Fruit fly (Drosophila melanogaster): ENCODE results near the gene GstD2.
A peak's percentile ranks its signal among the peaks of the same experiment; 100 is the strongest.

GstD2 gene

DNA sequence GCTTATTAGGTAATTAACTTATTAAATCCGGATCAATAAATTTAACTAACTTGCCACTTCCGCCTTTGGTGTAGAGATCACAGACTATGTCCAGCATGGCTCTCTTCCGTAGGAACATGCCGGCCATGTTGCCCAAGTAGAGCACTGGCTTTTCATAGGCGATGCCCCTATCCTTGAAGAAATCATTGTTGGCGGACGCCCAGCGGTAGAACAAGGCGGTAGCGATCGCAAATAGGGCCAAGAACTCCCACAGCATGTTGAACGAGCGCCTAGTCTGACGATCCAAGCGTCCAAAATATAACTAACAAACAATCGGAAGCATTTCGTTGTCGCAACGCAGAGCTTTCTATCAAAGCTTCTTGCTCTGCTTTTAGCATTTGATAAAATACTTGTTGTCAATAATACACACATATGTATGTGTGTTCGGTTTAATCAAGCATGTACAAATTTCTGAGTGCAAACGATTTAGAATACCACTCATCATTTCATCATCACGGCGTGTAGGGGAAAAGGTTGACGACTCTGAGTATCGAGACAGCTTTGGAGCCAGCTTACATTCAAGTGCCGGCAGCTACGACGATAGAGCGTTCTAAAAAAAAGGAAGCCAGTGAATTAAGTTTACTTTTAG is 27.0 kb downstream of the GstD2 start, which contains the start of gene Cyp9f3:
Gene Cyp9f3, minus strand, starts transcription at position 310 of the 628 bp plus-strand sequence.
- TF ChIP-seq CG12768 (GFP tag; optimal IDR thresholded peaks at IDR 0.05), result no peak
- no peak for TF ChIP-seq cnc (optimal IDR thresholded peaks at IDR 0.05)
- no peak for TF ChIP-seq CG11617 (GFP tag; optimal IDR thresholded peaks at IDR 0.05)
- TF ChIP-seq pad (GFP tag; optimal IDR thresholded peaks at IDR 0.05), result peak; percentile 45
- peak; percentile 25 for TF ChIP-seq cic (GFP tag; optimal IDR thresholded peaks at IDR 0.05)

dm6 chr3R:12401672-12402296 is 30.0 kb downstream of the GstD2 start, which contains the start of gene DNAlig3:
DNAlig3 (minus strand) TSS chr3R:12401839.
- TF ChIP-seq CG14711 (tag; optimal IDR thresholded peaks at IDR 0.05) (peak; percentile 5), tj (GFP tag; optimal IDR thresholded peaks at IDR 0.05) (no peak), kay (GFP tag; ENCODE audit: borderline replicate concordance) (no peak), pad (GFP tag; optimal IDR thresholded peaks at IDR 0.05) (no peak), toe (GFP tag; optimal IDR thresholded peaks at IDR 0.05) (no peak), cic (GFP tag; optimal IDR thresholded peaks at IDR 0.05) (peak; percentile 30), CG7045 (GFP tag; optimal IDR thresholded peaks at IDR 0.05) (peak; percentile 46), Mnt (GFP tag; optimal IDR thresholded peaks at IDR 0.05) (peak; percentile 32), CG12768 (GFP tag; optimal IDR thresholded peaks at IDR 0.05) (peak; percentile 44), bab1 (GFP tag; optimal IDR thresholded peaks at IDR 0.05) (peak; percentile 10), CG11617 (GFP tag; optimal IDR thresholded peaks at IDR 0.05) (peak; percentile 26), CG7101 (tag; optimal IDR thresholded peaks at IDR 0.05) (peak; percentile 15), CG33017 (tag; optimal IDR thresholded peaks at IDR 0.05) (peak; percentile 6)

- peak; percentile 86 for TF ChIP-seq CG1620 (GFP tag; optimal IDR thresholded peaks at IDR 0.05)
- peak; percentile 88 for TF ChIP-seq cic (GFP tag; optimal IDR thresholded peaks at IDR 0.05)
- TF ChIP-seq CG7101 (tag; optimal IDR thresholded peaks at IDR 0.05), result peak; percentile 99
- peak; percentile 96 for TF ChIP-seq toe (GFP tag; optimal IDR thresholded peaks at IDR 0.05)
- peak; percentile 91 for TF ChIP-seq Mnt (GFP tag; optimal IDR thresholded peaks at IDR 0.05)
- TF ChIP-seq pad (GFP tag; optimal IDR thresholded peaks at IDR 0.05), result peak; percentile 87
- TF ChIP-seq bab1 (GFP tag; optimal IDR thresholded peaks at IDR 0.05), result peak; percentile 98
- peak; percentile 96 for TF ChIP-seq CG5204 (GFP tag; optimal IDR thresholded peaks at IDR 0.05)
- TF ChIP-seq Hr96 (GFP tag; optimal IDR thresholded peaks at IDR 0.05), result peak; percentile 96
- no peak for TF ChIP-seq cnc (optimal IDR thresholded peaks at IDR 0.05)
- TF ChIP-seq CG14711 (tag; optimal IDR thresholded peaks at IDR 0.05), result peak; percentile 96
- peak; percentile 100 for TF ChIP-seq CG7045 (GFP tag; optimal IDR thresholded peaks at IDR 0.05)
- peak; percentile 85 for TF ChIP-seq Crg-1 (GFP tag; optimal IDR thresholded peaks at IDR 0.05)
- TF ChIP-seq tj (GFP tag; optimal IDR thresholded peaks at IDR 0.05), result peak; percentile 79
- peak; percentile 99 for TF ChIP-seq kay (GFP tag; ENCODE audit: borderline replicate concordance)
- TF ChIP-seq Clk (GFP tag; optimal IDR thresholded peaks at IDR 0.05), result peak; percentile 95
- peak; percentile 97 for TF ChIP-seq CG11617 (GFP tag; optimal IDR thresholded peaks at IDR 0.05)
- TF ChIP-seq CG33017 (tag; optimal IDR thresholded peaks at IDR 0.05), result peak; percentile 99
- peak; percentile 98 for TF ChIP-seq CG12768 (GFP tag; optimal IDR thresholded peaks at IDR 0.05)
- peak; percentile 86 for TF ChIP-seq ovo (GFP tag; optimal IDR thresholded peaks at IDR 0.05)
Measured at dm6 chr3R:12402935-12403334, 31.2 kb downstream of the GstD2 start.

DNA sequence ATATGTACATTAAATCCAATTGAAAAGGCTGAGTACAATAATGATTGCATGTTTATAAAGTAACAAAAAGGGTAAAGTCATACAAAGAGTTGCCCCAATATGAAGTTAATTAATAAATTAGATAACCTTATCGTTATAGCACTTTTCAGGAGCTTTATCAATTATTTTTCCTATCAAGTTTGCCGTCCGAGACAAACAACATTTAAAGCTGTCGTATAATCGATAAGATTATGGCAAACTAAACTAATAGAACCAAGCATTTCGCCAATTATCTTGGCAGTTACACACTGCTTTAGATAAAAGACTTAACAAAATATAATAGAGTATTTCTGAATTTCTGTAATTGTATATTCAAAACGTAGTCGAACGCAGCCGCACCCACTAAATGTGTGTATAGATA is 33.4 kb downstream of the GstD2 start:
- TF ChIP-seq CG1620 (GFP tag; optimal IDR thresholded peaks at IDR 0.05), result no peak
- peak; percentile 77 for TF ChIP-seq kay (GFP tag; ENCODE audit: borderline replicate concordance)

DNA sequence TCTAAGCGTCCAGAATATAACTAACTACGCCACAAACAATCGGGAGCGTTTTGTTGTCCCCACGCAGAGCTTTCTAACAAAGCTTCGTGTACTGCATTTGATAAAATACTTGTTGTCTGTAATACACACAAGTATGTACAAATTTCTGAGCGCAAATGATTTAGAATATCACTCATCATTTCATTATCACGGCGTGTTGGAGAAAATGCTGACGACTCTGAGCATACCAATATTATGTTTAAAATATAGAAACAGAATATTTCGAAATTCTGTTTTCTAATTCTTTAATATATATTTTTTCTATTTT is 34.1 kb downstream of the GstD2 start, which contains the start of gene Cyp9f2:
Gene Cyp9f2, minus strand, starts transcription at position 101 of the 307 bp plus-strand sequence.
- no peak for TF ChIP-seq CG1620 (GFP tag; optimal IDR thresholded peaks at IDR 0.05)
- TF ChIP-seq cic (GFP tag; optimal IDR thresholded peaks at IDR 0.05), result peak; percentile 69

DNA sequence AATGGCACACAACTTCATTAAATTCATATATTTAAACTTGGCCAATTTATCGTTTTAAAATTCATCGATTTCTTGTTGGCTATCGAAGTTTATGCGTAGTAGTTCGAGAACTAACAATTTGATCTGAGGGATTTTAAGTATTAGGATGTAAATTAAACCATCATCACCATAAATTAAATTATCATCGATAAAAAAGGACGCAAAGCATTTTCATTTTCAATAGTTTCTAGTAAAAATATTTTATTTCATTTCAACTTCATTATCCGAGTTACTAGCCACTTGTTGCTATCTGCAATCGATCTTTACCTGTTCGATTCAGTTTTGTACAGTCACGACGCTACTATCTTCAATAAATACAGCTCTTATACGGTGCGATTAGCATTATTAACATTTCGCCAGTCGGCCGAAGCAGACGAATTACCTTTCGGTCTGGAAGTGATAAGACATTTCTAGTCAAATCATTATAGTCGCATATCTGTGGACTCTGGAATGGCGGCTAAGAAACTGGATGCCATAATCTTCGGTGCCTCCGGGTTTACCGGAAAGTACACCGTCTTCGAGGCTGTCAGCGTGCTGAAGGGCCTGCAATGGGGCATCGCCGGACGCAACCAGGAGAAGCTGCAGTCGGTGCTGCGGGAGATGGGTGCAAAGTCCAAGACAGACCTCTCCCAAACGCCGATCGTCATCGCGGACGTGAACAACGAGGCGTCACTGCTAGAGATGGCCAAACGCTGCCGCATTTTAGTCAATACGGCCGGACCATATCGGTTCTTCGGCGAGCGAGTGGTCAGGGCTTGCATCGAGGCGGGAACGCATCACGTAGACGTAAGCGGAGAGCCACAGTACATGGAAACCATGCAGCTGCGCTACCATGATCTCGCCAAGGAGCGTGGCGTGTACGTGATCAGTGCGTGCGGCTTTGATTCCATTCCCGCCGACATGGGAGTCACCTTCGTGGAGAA is 34.7 kb downstream of the GstD2 start, which contains the start of gene CG5167:
Gene CG5167, plus strand, starts transcription at position 298 of the 962 bp plus-strand sequence.
- no peak for TF ChIP-seq CG5204 (GFP tag; optimal IDR thresholded peaks at IDR 0.05)
- peak; percentile 59 for TF ChIP-seq CG7101 (tag; optimal IDR thresholded peaks at IDR 0.05)
- TF ChIP-seq bab1 (GFP tag; optimal IDR thresholded peaks at IDR 0.05), result peak; percentile 60
- TF ChIP-seq CG12768 (GFP tag; optimal IDR thresholded peaks at IDR 0.05), result peak; percentile 96
- TF ChIP-seq Clk (GFP tag; optimal IDR thresholded peaks at IDR 0.05), result no peak
- TF ChIP-seq pad (GFP tag; optimal IDR thresholded peaks at IDR 0.05), result no peak
- TF ChIP-seq CG11617 (GFP tag; optimal IDR thresholded peaks at IDR 0.05), result peak; percentile 70
- peak in 1 of 2 experiments; percentile 79 for TF ChIP-seq cnc (optimal IDR thresholded peaks at IDR 0.05)
- TF ChIP-seq CG7045 (GFP tag; optimal IDR thresholded peaks at IDR 0.05), result peak; percentile 24
- peak; percentile 33 for TF ChIP-seq Mnt (GFP tag; optimal IDR thresholded peaks at IDR 0.05)
- peak; percentile 47 for TF ChIP-seq cic (GFP tag; optimal IDR thresholded peaks at IDR 0.05)
- TF ChIP-seq toe (GFP tag; optimal IDR thresholded peaks at IDR 0.05), result peak; percentile 70
- peak; percentile 69 for TF ChIP-seq CG33017 (tag; optimal IDR thresholded peaks at IDR 0.05)
- peak; percentile 25 for TF ChIP-seq ovo (GFP tag; optimal IDR thresholded peaks at IDR 0.05)
- peak; percentile 28 for TF ChIP-seq tj (GFP tag; optimal IDR thresholded peaks at IDR 0.05)
- TF ChIP-seq CG14711 (tag; optimal IDR thresholded peaks at IDR 0.05), result peak; percentile 65
- TF ChIP-seq Hr96 (GFP tag; optimal IDR thresholded peaks at IDR 0.05), result peak; percentile 57
- no peak for TF ChIP-seq Crg-1 (GFP tag; optimal IDR thresholded peaks at IDR 0.05)
- TF ChIP-seq CG1620 (GFP tag; optimal IDR thresholded peaks at IDR 0.05), result no peak
